Worm (Caenorhabditis elegans): Measurements from ENCODE around the gene smcl-1.

DNA sequence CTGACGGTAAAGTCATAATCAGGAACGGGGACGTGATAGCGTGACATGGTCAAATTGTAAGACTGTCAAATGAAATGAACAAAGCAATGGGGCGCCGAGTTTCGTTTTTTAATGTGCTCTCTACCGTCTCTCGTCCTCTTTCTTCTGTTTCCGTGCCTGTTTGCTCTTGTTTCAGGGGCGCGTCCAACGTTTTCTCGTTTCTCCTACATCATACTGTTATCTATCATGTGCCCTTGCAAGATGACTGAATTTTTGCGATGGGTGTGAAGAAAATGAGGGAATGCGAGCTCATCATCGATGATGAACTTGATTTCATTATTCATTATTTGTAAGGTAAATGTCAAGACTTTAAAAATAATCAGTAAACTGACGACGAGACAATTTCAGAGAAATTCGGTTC, 12.4 kb upstream of the smcl-1 start, which contains the start of gene T04F8.7:
- TF ChIP-seq pqm-1 (tag; optimal IDR thresholded peaks at IDR 0.05) (no peak), nhr-11 (tag; optimal IDR thresholded peaks at IDR 0.05) (no peak), lin-11 (tag; optimal IDR thresholded peaks at IDR 0.05) (no peak), nhr-232 (tag; optimal IDR thresholded peaks at IDR 0.05) (no peak), pha-4 (tag; optimal IDR thresholded peaks at IDR 0.05) (no peak), elt-2 (tag; optimal IDR thresholded peaks at IDR 0.05) (no peak), sox-4 (tag; optimal IDR thresholded peaks at IDR 0.05) (no peak), pag-3 (tag; optimal IDR thresholded peaks at IDR 0.05; ENCODE audit: borderline replicate concordance) (no peak), ceh-48 (tag; optimal IDR thresholded peaks at IDR 0.05) (no peak), eyg-1 (tag; optimal IDR thresholded peaks at IDR 0.05) (no peak), rnt-1 (tag; optimal IDR thresholded peaks at IDR 0.05) (no peak), tbx-2 (tag; optimal IDR thresholded peaks at IDR 0.05) (no peak)

All from whole organism, late embryonic.